Worm (Caenorhabditis elegans): Measurements from ENCODE around the gene enu-3.2.
"Not testable (repeated sequence)": the region's sequence is repeated elsewhere in the genome, so short reads cannot be mapped to it uniquely, and the experiment has no call there.

The enu-3.2 gene

DNA sequence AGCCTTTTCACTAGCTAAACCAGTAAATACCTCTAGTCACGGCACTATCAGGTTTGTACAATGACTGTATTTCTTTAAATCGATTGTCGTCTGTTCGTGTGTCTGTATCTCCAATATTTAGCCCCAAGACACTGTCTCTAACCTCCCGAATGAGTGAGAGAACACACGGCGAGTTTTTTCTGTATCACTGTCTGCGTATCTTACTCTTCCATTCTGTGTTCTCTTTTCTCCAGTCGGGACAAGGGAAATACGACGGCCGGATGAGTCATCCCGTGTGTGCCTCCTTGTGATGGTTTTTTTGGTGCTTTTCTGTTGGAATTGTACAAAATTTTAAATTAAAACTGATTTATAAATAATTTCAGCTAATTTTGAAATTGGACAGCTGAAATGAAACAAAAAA lies 11.0 kb upstream of the enu-3.2 start:
- no peak for TF ChIP-seq him-1 (tag; optimal IDR thresholded peaks at IDR 0.05)
- no peak for TF ChIP-seq dao-5 (tag; optimal IDR thresholded peaks at IDR 0.05)
- TF ChIP-seq W03F9.2 (tag; optimal IDR thresholded peaks at IDR 0.05) = peak; percentile 33

DNA sequence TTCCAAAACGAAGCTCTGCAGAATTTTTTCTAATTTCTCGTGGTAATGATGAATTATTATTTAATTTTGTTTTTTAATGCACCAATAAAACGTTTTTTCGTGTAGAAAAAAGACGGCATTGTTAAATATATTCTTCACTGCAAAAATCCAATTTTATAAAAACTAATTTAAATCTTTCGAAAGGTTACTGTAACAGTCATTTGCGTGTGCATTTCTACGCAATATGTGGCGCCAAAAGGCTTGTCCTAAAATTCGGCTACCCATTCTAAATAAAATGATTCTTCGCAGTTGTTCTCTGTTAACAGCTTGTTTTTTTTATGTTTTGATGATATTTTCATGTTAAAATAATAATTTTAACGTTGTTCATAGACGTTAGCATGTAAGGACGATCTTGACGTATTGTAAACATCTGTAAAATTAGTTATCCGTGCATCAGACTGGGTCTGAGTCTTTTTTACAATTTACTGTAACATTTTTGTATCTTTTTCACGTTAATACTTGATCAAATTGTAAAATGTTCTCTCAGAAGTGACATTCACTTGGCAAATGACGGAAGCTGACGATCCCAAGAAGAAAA lies 7.6 kb upstream of the enu-3.2 start, which contains the start of gene mip-1:
TSS of gene mip-1 (plus strand) at position 527 of the 577 bp plus-strand sequence.
- TF ChIP-seq dao-5 (tag; optimal IDR thresholded peaks at IDR 0.05) (no peak), W03F9.2 (tag; optimal IDR thresholded peaks at IDR 0.05) (no peak), him-1 (tag; optimal IDR thresholded peaks at IDR 0.05) (no peak)

DNA sequence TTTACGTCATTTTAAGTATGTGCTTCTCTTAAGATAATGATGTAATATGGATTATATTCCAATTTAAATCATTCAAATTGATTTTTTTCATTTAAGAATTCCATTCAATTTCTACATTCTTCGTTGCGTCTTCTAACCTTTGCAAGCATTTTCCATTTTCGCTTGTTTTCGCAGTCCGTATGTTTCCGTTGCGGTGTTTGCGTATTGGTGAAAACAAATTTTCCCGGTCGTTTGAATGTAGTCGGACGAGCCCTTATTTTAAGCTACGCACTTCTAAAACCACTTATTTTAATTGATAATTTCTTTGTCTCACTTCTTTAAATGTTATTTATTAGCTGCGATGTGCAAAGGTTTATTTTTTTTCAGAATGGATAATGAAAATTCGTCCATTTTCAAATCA lies 679 bp upstream of the enu-3.2 start, which contains the start of gene mel-28:
TSS of gene mel-28 (plus strand) at position 367 of the 400 bp plus-strand sequence.
- TF ChIP-seq W03F9.2 (tag; optimal IDR thresholded peaks at IDR 0.05) (no peak), him-1 (tag; optimal IDR thresholded peaks at IDR 0.05) (no peak), dao-5 (tag; optimal IDR thresholded peaks at IDR 0.05) (no peak)

ce11 chrIII:4781937-4782576 lies 3.0 kb downstream of the enu-3.2 start, which contains the start of the genes gex-5 and C38D4.10:
gex-5 (minus strand) TSS chrIII:4781987.
C38D4.10 (plus strand) TSS chrIII:4782526.
- not testable (repeated sequence) for TF ChIP-seq him-1, W03F9.2, dao-5 (tag; optimal IDR thresholded peaks at IDR 0.05)

ce11 chrIII:4779855-4780254 lies 5.2 kb downstream of the enu-3.2 start, which contains the start of gene B0393.9:
B0393.9 (minus strand) TSS chrIII:4780157.
- TF ChIP-seq W03F9.2 (tag; optimal IDR thresholded peaks at IDR 0.05) = no peak
- TF ChIP-seq him-1 (tag; optimal IDR thresholded peaks at IDR 0.05) = no peak
- no peak for TF ChIP-seq dao-5 (tag; optimal IDR thresholded peaks at IDR 0.05)

DNA sequence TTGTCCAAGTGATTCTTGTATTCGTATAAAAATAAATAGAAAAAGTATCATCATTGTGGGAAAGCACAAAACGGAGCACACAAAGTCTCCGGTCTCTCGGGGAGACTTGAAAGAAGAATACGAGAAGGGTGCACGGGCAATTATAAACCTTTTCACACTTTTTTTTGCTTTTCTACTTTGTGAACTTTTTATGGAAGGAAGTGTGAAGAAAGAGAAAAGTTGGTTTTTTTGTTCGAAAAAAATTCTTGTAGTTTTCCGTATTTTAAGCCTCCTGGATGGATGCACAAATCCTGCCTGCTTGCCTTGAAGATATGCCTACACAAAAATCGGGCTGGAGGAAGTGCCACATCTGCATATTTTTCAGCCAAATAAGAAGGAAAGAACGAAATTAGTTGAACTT lies 7.0 kb downstream of the enu-3.2 start, which contains the start of gene B0393.7:
TSS of gene B0393.7 (minus strand) at position 101 of the 400 bp plus-strand sequence.
- no peak for TF ChIP-seq him-1 (tag; optimal IDR thresholded peaks at IDR 0.05)
- TF ChIP-seq W03F9.2 (tag; optimal IDR thresholded peaks at IDR 0.05) = no peak
- TF ChIP-seq dao-5 (tag; optimal IDR thresholded peaks at IDR 0.05) = no peak

DNA sequence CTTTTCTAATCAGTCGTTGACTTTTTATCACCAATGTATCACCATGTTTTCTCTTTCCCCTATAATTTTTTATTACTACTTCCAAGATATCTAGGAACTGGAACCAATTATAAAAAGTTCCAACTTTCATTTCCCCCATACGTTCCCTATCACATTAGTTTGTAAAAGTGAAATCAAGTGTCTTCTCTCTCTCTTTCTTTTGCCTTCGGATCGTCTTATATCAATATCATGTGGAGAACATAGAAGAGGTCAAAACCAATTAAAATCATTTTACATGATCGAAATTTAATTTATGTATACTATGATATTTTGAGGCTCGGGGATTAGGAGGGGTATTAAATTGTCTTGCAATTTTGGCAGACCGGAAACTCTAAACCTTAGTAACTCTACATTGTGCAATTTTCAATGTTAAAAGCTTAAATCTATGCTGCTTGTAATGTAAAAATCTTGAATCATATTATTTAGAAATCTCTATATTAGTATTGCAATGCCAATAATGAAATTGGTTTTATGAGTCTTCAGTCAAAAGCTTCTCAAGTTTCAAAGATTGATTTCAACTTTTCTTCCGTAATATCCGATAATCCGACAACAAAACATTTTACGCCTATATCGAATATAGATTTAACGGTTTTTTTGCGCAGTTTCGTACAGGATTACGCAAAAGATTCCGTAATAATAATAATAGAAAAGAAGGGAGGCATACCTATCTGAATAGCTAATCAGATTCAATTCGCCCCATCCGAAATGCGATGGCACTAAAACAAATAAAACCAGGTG lies 17.0 kb downstream of the enu-3.2 start:
- no peak for TF ChIP-seq him-1 (tag; optimal IDR thresholded peaks at IDR 0.05)
- TF ChIP-seq dao-5 (tag; optimal IDR thresholded peaks at IDR 0.05) = no peak
- TF ChIP-seq W03F9.2 (tag; optimal IDR thresholded peaks at IDR 0.05) = no peak

ce11 chrIII:4766842-4767241 lies 18.2 kb downstream of the enu-3.2 start:
- TF ChIP-seq dao-5 (tag; optimal IDR thresholded peaks at IDR 0.05) (no peak), W03F9.2 (tag; optimal IDR thresholded peaks at IDR 0.05) (no peak), him-1 (tag; optimal IDR thresholded peaks at IDR 0.05) (no peak)

DNA sequence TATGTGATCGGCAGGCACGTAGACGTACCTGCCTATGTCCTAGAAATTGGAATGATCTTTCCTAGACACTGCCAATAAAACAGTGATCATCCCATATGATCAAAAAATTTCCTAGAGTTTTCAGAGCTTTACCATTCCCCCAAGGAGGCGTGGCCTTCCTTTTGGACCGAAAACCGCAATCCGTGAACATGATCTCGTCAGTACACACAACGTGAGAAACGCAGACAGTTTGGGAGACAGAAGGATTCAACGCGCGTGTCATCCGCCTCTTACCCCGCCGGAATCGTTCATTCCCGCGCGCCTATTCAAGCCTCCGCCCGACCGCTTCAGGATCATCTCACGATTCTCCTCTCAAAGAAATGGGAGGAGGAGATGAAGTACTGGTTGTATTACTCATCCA lies 19.6 kb downstream of the enu-3.2 start, which contains the start of gene B0393.5:
TSS of gene B0393.5 (plus strand) at position 301 of the 400 bp plus-strand sequence.
- no peak for TF ChIP-seq W03F9.2 (tag; optimal IDR thresholded peaks at IDR 0.05)
- TF ChIP-seq him-1 (tag; optimal IDR thresholded peaks at IDR 0.05) = no peak

DNA sequence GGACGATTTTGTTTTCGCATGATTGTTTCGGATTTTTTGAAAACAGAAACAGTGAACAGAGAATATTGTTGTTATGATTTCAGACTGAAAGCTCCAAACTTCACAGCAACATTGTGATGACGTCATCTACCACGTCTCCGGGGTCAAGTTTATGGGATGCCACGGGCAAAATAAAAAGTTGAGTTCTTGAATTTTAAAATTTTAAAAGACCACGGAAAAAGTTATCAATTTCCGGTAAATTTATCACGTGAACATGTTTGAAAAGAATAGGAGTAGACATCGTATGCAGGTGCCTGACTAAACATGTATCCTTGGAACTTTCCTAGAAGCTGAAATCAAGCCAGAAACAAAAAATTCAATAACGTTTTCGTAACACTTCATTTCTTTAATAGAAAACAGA lies 21.5 kb downstream of the enu-3.2 start, which contains the start of gene B0393.4:
TSS of gene B0393.4 (minus strand) at position 101 of the 400 bp plus-strand sequence.
- TF ChIP-seq him-1 (tag; optimal IDR thresholded peaks at IDR 0.05) (no peak), W03F9.2 (tag; optimal IDR thresholded peaks at IDR 0.05) (no peak), dao-5 (tag; optimal IDR thresholded peaks at IDR 0.05) (no peak)

- no peak for TF ChIP-seq W03F9.2 (tag; optimal IDR thresholded peaks at IDR 0.05)
- TF ChIP-seq him-1 (tag; optimal IDR thresholded peaks at IDR 0.05) = no peak
- no peak for TF ChIP-seq dao-5 (tag; optimal IDR thresholded peaks at IDR 0.05)
Measured at ce11 chrIII:4762846-4763245, 22.2 kb downstream of the enu-3.2 start.

DNA sequence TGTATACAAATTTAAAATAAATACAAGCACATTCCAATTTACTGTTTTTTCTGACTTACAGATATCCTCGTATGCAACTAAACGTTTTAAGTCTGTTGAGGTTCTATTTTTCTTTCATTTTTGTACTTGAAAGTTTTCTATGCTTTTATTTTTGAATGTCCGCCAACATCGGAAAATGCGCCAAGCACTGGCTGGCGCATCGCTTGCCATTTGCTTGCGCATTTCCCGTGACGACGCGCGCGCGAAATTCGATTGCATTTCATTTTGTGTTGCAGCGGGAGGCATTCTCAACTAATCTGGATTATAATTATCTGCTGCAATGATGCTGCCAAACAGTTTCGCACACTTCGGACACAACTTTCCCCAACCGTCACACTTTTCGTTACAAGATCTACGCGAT lies 28.1 kb downstream of the enu-3.2 start, which contains the start of gene fbxl-2:
TSS of gene fbxl-2 (plus strand) at position 278 of the 400 bp plus-strand sequence.
- TF ChIP-seq him-1 (tag; optimal IDR thresholded peaks at IDR 0.05) (peak; percentile 77), dao-5 (tag; optimal IDR thresholded peaks at IDR 0.05) (no peak), W03F9.2 (tag; optimal IDR thresholded peaks at IDR 0.05) (peak; percentile 91)

- TF ChIP-seq him-1 (tag; optimal IDR thresholded peaks at IDR 0.05) (no peak), W03F9.2 (tag; optimal IDR thresholded peaks at IDR 0.05) (peak; percentile 91), dao-5 (tag; optimal IDR thresholded peaks at IDR 0.05) (no peak)
Measured at ce11 chrIII:4754001-4754561, 31.0 kb downstream of the enu-3.2 start, which contains the start of the genes rps-0 and rbg-3. rps-0 (minus strand) TSS chrIII:4754051. rbg-3 (plus strand) TSS chrIII:4754424.

Data from whole organism, L4/young adult.